Fruit fly (Drosophila melanogaster) S2 (cell line): ENCODE results near the gene bab2.

ENCODE experiments used
- CG8478 ChIP-seq: fragments of >200 bp; optimal IDR thresholded peaks from 2 replicates; lab custom pipeline; 2018
- CTCF ChIP-seq, 2 experiments: fragments of >200 bp; optimal IDR thresholded peaks; 2 replicates each; lab custom pipeline; 2018

Gene bab2

DNA sequence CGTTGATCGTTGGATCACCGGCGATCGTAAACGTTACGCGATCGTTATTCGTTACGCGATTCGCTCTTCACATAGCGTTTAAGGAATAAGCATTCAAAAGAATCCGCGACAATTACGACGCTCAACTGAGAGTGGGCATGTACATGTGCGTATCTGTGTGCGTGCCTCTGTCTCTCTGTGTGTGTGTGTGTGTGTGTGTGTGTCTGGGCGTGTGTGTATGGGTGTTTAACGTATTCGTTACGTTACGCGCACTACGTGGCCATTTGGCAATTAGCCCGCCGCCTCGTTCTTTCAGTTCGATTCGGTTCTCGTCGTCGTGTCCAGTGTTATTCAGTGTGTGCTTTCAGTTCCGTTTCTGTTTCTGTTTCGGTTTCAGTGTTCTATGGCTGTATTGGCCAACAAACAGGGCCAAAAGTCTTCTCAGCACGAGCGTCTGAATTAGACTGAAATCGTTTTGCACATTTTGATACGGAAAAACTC, 76.4 kb downstream of the bab2 start, which contains the start of gene bab1:
Gene bab1 (minus strand): TSS at position 430 of the 480 bp plus-strand sequence.
- no peak for TF ChIP-seq CG8478 (lab: Kevin White, UChicago)

- no peak for TF ChIP-seq CG8478 (lab: Kevin White, UChicago)
- TF ChIP-seq CTCF (optimal IDR thresholded peaks at IDR 0.05; lab: Kevin White, UChicago): no peak
Observed at dm6 chr3L:1099012-1099411, 78.1 kb downstream of the bab2 start.

DNA sequence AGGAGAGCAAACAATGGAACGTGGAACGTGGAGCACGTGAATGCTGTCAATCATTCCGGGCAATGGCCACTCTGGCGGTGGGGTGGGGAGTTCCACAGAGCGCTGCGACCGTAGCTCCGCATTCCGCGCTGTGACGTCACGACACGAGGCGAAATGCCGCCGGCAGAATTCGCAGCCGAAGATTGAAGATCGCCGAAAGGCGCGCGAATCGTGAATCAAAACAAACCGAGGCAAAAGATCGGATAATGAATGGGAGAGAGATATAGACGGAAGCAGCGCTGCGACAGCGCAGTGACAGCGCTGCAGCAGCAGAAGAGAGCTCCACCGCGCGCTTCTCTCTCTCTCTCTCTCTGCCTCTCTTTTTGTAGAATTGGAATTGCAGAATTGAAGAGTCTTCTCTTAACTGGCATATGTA, 78.5 kb downstream of the bab2 start:
- TF ChIP-seq CTCF (optimal IDR thresholded peaks at IDR 0.05; lab: Kevin White, UChicago) (no peak), CG8478 (lab: Kevin White, UChicago) (no peak)

dm6 chr3L:1096944-1097911, 79.8 kb downstream of the bab2 start:
- no peak for TF ChIP-seq CG8478 (lab: Kevin White, UChicago)
- no peak for TF ChIP-seq CTCF (optimal IDR thresholded peaks at IDR 0.05; lab: Kevin White, UChicago)

DNA sequence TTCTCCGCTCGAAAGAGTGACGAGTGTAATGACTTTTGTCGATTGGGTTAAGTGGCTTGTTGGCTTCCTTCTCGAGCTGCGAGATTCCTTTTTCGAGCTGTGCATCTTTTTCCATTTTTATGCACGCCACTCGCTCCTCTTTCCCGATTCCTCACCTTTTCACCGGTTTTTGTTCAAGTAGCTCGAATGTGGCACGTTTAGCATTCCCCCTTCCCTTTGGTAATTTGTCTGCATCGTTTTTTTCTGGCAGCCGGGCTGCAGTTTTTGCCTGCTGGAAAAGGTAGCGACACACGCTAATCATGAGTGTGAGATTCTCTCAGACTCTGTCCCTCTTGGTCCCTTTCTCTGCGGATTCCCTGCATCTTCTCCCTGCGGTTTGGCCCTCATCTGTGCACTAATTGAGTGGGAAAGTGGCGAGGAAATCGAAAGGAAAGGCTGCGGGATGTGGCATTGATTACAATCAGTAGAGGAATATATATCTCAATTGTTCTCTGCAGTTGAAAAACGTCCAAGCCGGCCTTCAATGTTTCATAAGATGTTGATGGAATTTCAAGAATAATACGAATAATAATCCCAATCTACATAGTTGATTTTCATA, 81.0 kb downstream of the bab2 start:
- TF ChIP-seq CTCF (optimal IDR thresholded peaks at IDR 0.05; lab: Kevin White, UChicago): no peak
- no peak for TF ChIP-seq CG8478 (lab: Kevin White, UChicago)

dm6 chr3L:1094630-1095029, 82.4 kb downstream of the bab2 start:
- TF ChIP-seq CTCF (optimal IDR thresholded peaks at IDR 0.05; lab: Kevin White, UChicago): no peak
- no peak for TF ChIP-seq CG8478 (lab: Kevin White, UChicago)

dm6 chr3L:1094123-1094522, 83.0 kb downstream of the bab2 start:
- TF ChIP-seq CTCF (optimal IDR thresholded peaks at IDR 0.05; lab: Kevin White, UChicago) (no peak), CG8478 (lab: Kevin White, UChicago) (no peak)

- TF ChIP-seq CTCF (optimal IDR thresholded peaks at IDR 0.05; lab: Kevin White, UChicago) (no peak), CG8478 (lab: Kevin White, UChicago) (no peak)
Observed at dm6 chr3L:1092853-1093838, 83.9 kb downstream of the bab2 start.

- TF ChIP-seq CTCF (optimal IDR thresholded peaks at IDR 0.05; lab: Kevin White, UChicago) (no peak), CG8478 (lab: Kevin White, UChicago) (no peak)
Observed at dm6 chr3L:1092253-1092652, 84.8 kb downstream of the bab2 start.

DNA sequence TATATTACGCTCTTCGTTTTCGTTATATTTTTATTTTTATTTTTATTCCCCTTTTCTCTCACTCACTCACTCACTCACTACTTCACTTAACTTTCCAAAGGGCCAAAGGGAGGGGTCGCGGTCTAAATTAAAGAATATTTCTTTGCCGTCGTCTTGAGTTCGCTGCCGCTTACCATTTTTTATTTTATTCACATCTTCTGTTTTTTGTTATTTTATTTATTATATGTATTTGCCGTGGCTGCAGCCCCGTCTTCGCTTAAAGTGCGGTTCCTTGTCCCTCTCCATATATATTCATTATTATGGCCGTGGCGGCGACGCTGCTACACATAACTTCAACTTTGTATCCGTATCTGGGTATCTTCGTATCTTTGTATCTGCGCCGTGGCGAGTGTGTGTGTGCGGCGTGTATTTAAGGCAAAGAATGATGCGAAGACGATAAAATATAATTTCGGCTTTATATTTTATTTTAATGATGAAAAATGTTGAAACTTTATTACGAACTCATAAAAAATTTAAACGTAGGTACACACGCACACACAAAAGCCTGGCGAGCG, 86.0 kb downstream of the bab2 start:
- no peak for TF ChIP-seq CTCF (optimal IDR thresholded peaks at IDR 0.05; lab: Kevin White, UChicago)
- TF ChIP-seq CG8478 (lab: Kevin White, UChicago): no peak
